Worm (Caenorhabditis elegans): ENCODE measurements around the gene F31E3.12.
A peak's percentile ranks its signal among the peaks of the same experiment; 100 is the strongest.

F31E3.12 gene

ce11 chrIII:6968080-6968639, 1.0 kb upstream of the F31E3.12 start, which contains the start of gene panl-2 (continued):
- TF ChIP-seq nhr-84 (tag; optimal IDR thresholded peaks at IDR 0.05) = no peak
- peak; percentile 7 for TF ChIP-seq unc-86 (tag; optimal IDR thresholded peaks at IDR 0.05)
- TF ChIP-seq zag-1 (tag; optimal IDR thresholded peaks at IDR 0.05) = no peak
- TF ChIP-seq ceh-90 (tag; optimal IDR thresholded peaks at IDR 0.05) = no peak
- no peak for TF ChIP-seq ceh-63 (GFP tag; optimal IDR thresholded peaks at IDR 0.05)
- TF ChIP-seq mep-1 (tag; optimal IDR thresholded peaks at IDR 0.05) = peak; percentile 16
- peak; percentile 53 for TF ChIP-seq snu-23 (GFP tag; optimal IDR thresholded peaks at IDR 0.05)
- TF ChIP-seq lsy-2 (tag; optimal IDR thresholded peaks at IDR 0.05) = peak; percentile 82 to 94
- TF ChIP-seq jun-1 (tag; optimal IDR thresholded peaks at IDR 0.05) = no peak

ce11 chrIII:6968655-6969054, 535 bp upstream of the F31E3.12 start:
- TF ChIP-seq jun-1 (tag; optimal IDR thresholded peaks at IDR 0.05) = no peak
- no peak for TF ChIP-seq pax-3 (tag; optimal IDR thresholded peaks at IDR 0.05)
- no peak for TF ChIP-seq nhr-77 (tag; optimal IDR thresholded peaks at IDR 0.05)
- no peak for TF ChIP-seq lsy-2 (tag; optimal IDR thresholded peaks at IDR 0.05)
- no peak for TF ChIP-seq lin-13 (GFP tag; optimal IDR thresholded peaks at IDR 0.05)

- TF ChIP-seq rnt-1 (tag; optimal IDR thresholded peaks at IDR 0.05) (peak; percentile 2), nhr-90 (tag; optimal IDR thresholded peaks at IDR 0.05; ENCODE audit: poor library complexity) (peak; percentile 19), nhr-71 (tag; optimal IDR thresholded peaks at IDR 0.05) (peak; percentile 9), nhr-20 (tag; optimal IDR thresholded peaks at IDR 0.05) (no peak), lsy-2 (tag; optimal IDR thresholded peaks at IDR 0.05) (peak in 1 of 2 experiments; percentile 53), C04F5.9 (tag; optimal IDR thresholded peaks at IDR 0.05) (no peak), nhr-84 (tag; optimal IDR thresholded peaks at IDR 0.05) (no peak), efl-1 (optimal IDR thresholded peaks at IDR 0.05) (peak; percentile 18), efl-1 (GFP tag; optimal IDR thresholded peaks at IDR 0.05 in 1 of 2) (peak in 1 of 2 experiments; percentile 81), aly-2 (tag; optimal IDR thresholded peaks at IDR 0.05) (peak; percentile 91), nhr-47 (tag; optimal IDR thresholded peaks at IDR 0.05) (peak; percentile 29), ama-1 (optimal IDR thresholded peaks at IDR 0.05) (peak; percentile 33)
These were observed 672 bp downstream of the F31E3.12 start for ce11 chrIII:6969781-6970342.

ce11 chrIII:6970744-6971143, 1.6 kb downstream of the F31E3.12 start:
- no peak for TF ChIP-seq hlh-4 (tag; optimal IDR thresholded peaks at IDR 0.05)
- peak; percentile 8 for TF ChIP-seq rnt-1 (tag; optimal IDR thresholded peaks at IDR 0.05)

ce11 chrIII:6971662-6972284, 2.6 kb downstream of the F31E3.12 start, which contains the start of the genes eef-1A.1 and rfc-4:
Gene eef-1A.1, minus strand, starts transcription at chrIII:6971712.
Gene rfc-4, plus strand, starts transcription at chrIII:6972253.
- TF ChIP-seq aha-1 (tag; optimal IDR thresholded peaks at IDR 0.05) = peak; percentile 82
- TF ChIP-seq swsn-7 (tag; optimal IDR thresholded peaks at IDR 0.05) = peak; percentile 97
- no peak for TF ChIP-seq nhr-28 (tag; optimal IDR thresholded peaks at IDR 0.05)
- TF ChIP-seq nhr-47 (tag; optimal IDR thresholded peaks at IDR 0.05) = peak; percentile 97
- TF ChIP-seq nhr-19 (GFP tag; conservative IDR thresholded peaks at IDR 0.05) = peak; percentile 98
- peak; percentile 80 for TF ChIP-seq mab-9 (GFP tag; IDR thresholded peaks at IDR 0.05)
- TF ChIP-seq unc-98 (GFP tag; IDR thresholded peaks at IDR 0.05) = peak; percentile 51; the same call in 1 of the 2 replicates
- no peak for TF ChIP-seq nhr-76 (tag; optimal IDR thresholded peaks at IDR 0.05)
- peak; percentile 99 for TF ChIP-seq mep-1 (tag; optimal IDR thresholded peaks at IDR 0.05)
- peak; percentile 97 for TF ChIP-seq lin-14 (GFP tag; optimal IDR thresholded peaks at IDR 0.05)
- TF ChIP-seq lin-39 (tag; optimal IDR thresholded peaks at IDR 0.05) = peak; percentile 91
- peak; percentile 93 for TF ChIP-seq unc-86 (tag; optimal IDR thresholded peaks at IDR 0.05)
- TF ChIP-seq nhr-90 (tag; optimal IDR thresholded peaks at IDR 0.05; ENCODE audit: poor library complexity) = peak; percentile 97
- peak; percentile 92 for TF ChIP-seq snpc-4 (tag; optimal IDR thresholded peaks at IDR 0.05)
- peak; percentile 38 for TF ChIP-seq efl-3 (GFP tag; optimal IDR thresholded peaks at IDR 0.05)
- TF ChIP-seq jun-1 (tag; optimal IDR thresholded peaks at IDR 0.05) = peak; percentile 95
- peak; percentile 82 for TF ChIP-seq ama-1 (optimal IDR thresholded peaks at IDR 0.05)
- TF ChIP-seq lin-35 (GFP tag; optimal IDR thresholded peaks at IDR 0.05) = peak; percentile 97 to 99
- TF ChIP-seq skn-1 (tag; optimal IDR thresholded peaks at IDR 0.05) = peak; percentile 98
- TF ChIP-seq C04F5.9 (tag; optimal IDR thresholded peaks at IDR 0.05) = peak; percentile 99
- peak; percentile 99 for TF ChIP-seq C16A3.4 (tag; optimal IDR thresholded peaks at IDR 0.05)
- TF ChIP-seq blmp-1 (tag; optimal IDR thresholded peaks at IDR 0.05) = peak; percentile 92
- TF ChIP-seq efl-1 (optimal IDR thresholded peaks at IDR 0.05) = peak; percentile 98
- peak; percentile 94 to 99 for TF ChIP-seq efl-1 (GFP tag; optimal IDR thresholded peaks at IDR 0.05 in 1 of 2)
- no peak for TF ChIP-seq Y116A8C.19 (tag; optimal IDR thresholded peaks at IDR 0.05; ENCODE audit: borderline replicate concordance)
- peak; percentile 64 for TF ChIP-seq mef-2 (tag; optimal IDR thresholded peaks at IDR 0.05)
- TF ChIP-seq nhr-237 (tag; optimal IDR thresholded peaks at IDR 0.05) = peak; percentile 97
- TF ChIP-seq xbp-1 (tag; optimal IDR thresholded peaks at IDR 0.05) = peak; percentile 97
- peak; percentile 11 for TF ChIP-seq ceh-63 (GFP tag; optimal IDR thresholded peaks at IDR 0.05)
- peak; percentile 99 to 100 for TF ChIP-seq lsy-2 (tag; optimal IDR thresholded peaks at IDR 0.05)

All from whole organism, L1 larva.